Worm (Caenorhabditis elegans) whole organism, midembryonic: ENCODE data around the gene F45E1.4.

Source experiments
- flt-1 ChIP-seq: fragments of 200-800 bp; sonication (Bioruptor generic); IDR thresholded peaks from 2 replicates; pipeline ENCODE4 v1.3.6; 2022; ENCODE audit warnings: missing genetic modification characterization, missing compliant biosample characterization
- klf-2 ChIP-seq: fragments of 200-800 bp; sonication (Bioruptor generic); conservative IDR thresholded peaks from 2 replicates; pipeline ENCODE4 v1.3.6; 2022; ENCODE audit warnings: missing genetic modification reagents, missing genetic modification characterization, missing compliant biosample characterization
- med-1 ChIP-seq: sonication (generic microtip); optimal IDR thresholded peaks from 2 replicates; lab custom pipeline; 2017; ENCODE audit warnings: missing genetic modification characterization, mild to moderate bottlenecking, missing compliant biosample characterization, antibody characterized with exemption, missing genetic modification reagents; ENCODE audit not compliant: insufficient read depth
- ztf-23 ChIP-seq: fragments of 200-800 bp; sonication (Bioruptor generic); IDR thresholded peaks from 2 replicates; pipeline ENCODE4 v1.3.6; 2022; ENCODE audit warnings: missing genetic modification reagents, missing genetic modification characterization, missing compliant biosample characterization

DNA sequence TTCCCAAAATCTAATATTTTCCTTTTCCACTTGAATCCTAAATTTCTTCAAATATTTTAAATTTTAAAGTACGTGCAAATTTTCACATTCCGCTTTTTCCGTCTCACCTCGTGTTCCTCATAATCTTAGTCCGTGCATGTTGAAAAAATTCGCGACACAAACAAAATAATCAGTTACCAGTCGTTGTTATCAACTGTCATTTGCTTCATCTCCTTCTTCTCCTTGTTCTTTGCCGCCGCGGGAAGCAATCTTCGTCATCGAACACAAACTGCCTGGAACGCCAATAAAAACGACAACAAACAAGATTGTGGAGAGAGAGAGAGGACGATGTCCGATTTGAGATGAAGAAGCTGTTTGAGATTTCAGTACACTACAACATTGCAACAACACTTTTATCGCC is 32.0 kb downstream of the F45E1.4 start, which contains the start of gene C34D10.5:
- TF ChIP-seq klf-2 (GFP tag; lab: Robert Waterston, UW) (no peak), ztf-23 (GFP tag; lab: Robert Waterston, UW) (no peak), flt-1 (no peak), med-1 (GFP tag; lab: Kevin White, UChicago) (no peak)
